Worm (Caenorhabditis elegans): ENCODE measurements around the gene lam-2.

Gene lam-2

ce11 chrX:7200475-7200874 is 49.4 kb upstream of the lam-2 start (continued):
- peak; percentile 64 for TF ChIP-seq dmd-6 (GFP tag; IDR thresholded peaks at IDR 0.05)
- TF ChIP-seq sdz-12 (GFP tag; optimal IDR thresholded peaks at IDR 0.05): no peak
- no peak for TF ChIP-seq daf-8 (GFP tag; IDR thresholded peaks at IDR 0.05)
- TF ChIP-seq lin-29 (GFP tag; IDR thresholded peaks at IDR 0.05): no peak
- TF ChIP-seq php-3 (GFP tag; IDR thresholded peaks at IDR 0.05): 0 out of 2 replicates have a peak, but pooled peaks have one; percentile 40
- TF ChIP-seq lim-7 (GFP tag; IDR thresholded peaks at IDR 0.05): no peak
- TF ChIP-seq nhr-76 (tag; optimal IDR thresholded peaks at IDR 0.05): no peak
- peak; percentile 29 for TF ChIP-seq aha-1 (tag)
- no peak for TF ChIP-seq lsy-2 (tag; optimal IDR thresholded peaks at IDR 0.05)
- no peak for TF ChIP-seq unc-39 (tag; optimal IDR thresholded peaks at IDR 0.05)
- TF ChIP-seq nhr-237 (tag; optimal IDR thresholded peaks at IDR 0.05): no peak
- no peak for TF ChIP-seq mes-2 (tag; optimal IDR thresholded peaks at IDR 0.05; ENCODE audit: poor library complexity, severe bottlenecking)
- TF ChIP-seq daf-19 (GFP tag; conservative IDR thresholded peaks at IDR 0.05): no peak
- no peak for TF ChIP-seq Y5F2A.4 (GFP tag; optimal IDR thresholded peaks at IDR 0.05)
- no peak for TF ChIP-seq T20F7.1 (GFP tag; optimal IDR thresholded peaks at IDR 0.05)
- TF ChIP-seq unc-62 (GFP tag; optimal IDR thresholded peaks at IDR 0.05 in 1 of 2): peak in 1 of 2 experiments; percentile 87
- no peak for TF ChIP-seq unc-62 (tag; optimal IDR thresholded peaks at IDR 0.05)
- TF ChIP-seq ZK546.5 (tag; optimal IDR thresholded peaks at IDR 0.05): no peak
- TF ChIP-seq lir-3 (tag; optimal IDR thresholded peaks at IDR 0.05): no peak
- no peak for TF ChIP-seq ces-1 (GFP tag; optimal IDR thresholded peaks at IDR 0.05)
- 0 out of 2 replicates have a peak, but pooled peaks have one; percentile 32 for TF ChIP-seq zfp-3 (GFP tag; conservative IDR thresholded peaks at IDR 0.05)
- TF ChIP-seq aly-2 (tag; optimal IDR thresholded peaks at IDR 0.05): no peak
- peak; percentile 52 for TF ChIP-seq ztf-7 (tag; optimal IDR thresholded peaks at IDR 0.05)
- no peak for TF ChIP-seq mdl-1 (tag; optimal IDR thresholded peaks at IDR 0.05)
- peak; percentile 89 for TF ChIP-seq pqm-1 (tag; optimal IDR thresholded peaks at IDR 0.05)
- TF ChIP-seq fos-1 (tag; optimal IDR thresholded peaks at IDR 0.05): no peak
- TF ChIP-seq F10B5.3 (tag; optimal IDR thresholded peaks at IDR 0.05): no peak
- no peak for TF ChIP-seq snpc-1.2 (GFP tag; IDR thresholded peaks at IDR 0.05)
- peak; percentile 9 for TF ChIP-seq nhr-28 (tag; optimal IDR thresholded peaks at IDR 0.05)
- TF ChIP-seq pha-4 (GFP tag; IDR thresholded peaks at IDR 0.05): no peak
- TF ChIP-seq pha-4 (tag; optimal IDR thresholded peaks at IDR 0.05): no peak
- no peak for TF ChIP-seq jun-1 (tag; optimal IDR thresholded peaks at IDR 0.05)
- no peak for TF ChIP-seq ceh-28 (tag; optimal IDR thresholded peaks at IDR 0.05)
- TF ChIP-seq egl-27 (tag; optimal IDR thresholded peaks at IDR 0.05): no peak
- no peak for TF ChIP-seq egl-43 (GFP tag; IDR thresholded peaks at IDR 0.05)
- no peak for TF ChIP-seq Y105C5A.15 (GFP tag; IDR thresholded peaks at IDR 0.05)
- TF ChIP-seq F26F4.8 (GFP tag; conservative IDR thresholded peaks at IDR 0.05): no peak
- TF ChIP-seq F37D6.2 (tag; optimal IDR thresholded peaks at IDR 0.05): no peak
- no peak for TF ChIP-seq saeg-2 (GFP tag; IDR thresholded peaks at IDR 0.05)
- peak; percentile 58 for TF ChIP-seq nhr-48 (tag; optimal IDR thresholded peaks at IDR 0.05)
- TF ChIP-seq nhr-25 (tag; optimal IDR thresholded peaks at IDR 0.05; ENCODE audit: borderline replicate concordance, insufficient read depth): no peak
- no peak for TF ChIP-seq T26A8.4 (GFP tag; IDR thresholded peaks at IDR 0.05)
- TF ChIP-seq dmd-8 (GFP tag; IDR thresholded peaks at IDR 0.05): no peak

- TF ChIP-seq daf-16 (GFP tag; optimal IDR thresholded peaks at IDR 0.05) (no peak), daf-16 (tag; optimal IDR thresholded peaks at IDR 0.05) (no peak), lsy-2 (tag; optimal IDR thresholded peaks at IDR 0.05) (no peak), aha-1 (tag) (peak; percentile 91), unc-62 (GFP tag; optimal IDR thresholded peaks at IDR 0.05 in 1 of 2) (peak in 1 of 2 experiments; percentile 76), unc-62 (tag; optimal IDR thresholded peaks at IDR 0.05) (no peak)
These were observed 48.9 kb upstream of the lam-2 start, which contains the start of gene C55B6.1 for ce11 chrX:7199831-7200414. Gene C55B6.1 (plus strand): TSS chrX:7200364.

Measured in whole organism, L4 larva.